Worm (Caenorhabditis elegans) whole organism, L1 larva: ENCODE measurements around the gene arrd-15.

ENCODE experiments used
- C16A3.4 ChIP-seq: fragments of 150-350 bp; optimal IDR thresholded peaks from 2 replicates; lab custom pipeline; 2014; ENCODE audit warnings: missing biosample characterization, missing genetic modification characterization
- aha-1 ChIP-seq: fragments of 150-350 bp; optimal IDR thresholded peaks from 2 replicates; lab custom pipeline; 2014; ENCODE audit warnings: missing biosample characterization, missing genetic modification characterization
- blmp-1 ChIP-seq: fragments of 150-350 bp; optimal IDR thresholded peaks from 2 replicates; lab custom pipeline; 2014; ENCODE audit warnings: missing biosample characterization, missing genetic modification characterization
- ceh-63 ChIP-seq: fragments of 200-800 bp; sonication (Bioruptor generic); optimal IDR thresholded peaks from 2 replicates; lab custom pipeline; 2018; ENCODE audit warnings: mild to moderate bottlenecking, missing genetic modification characterization, missing compliant biosample characterization
- ceh-8 ChIP-seq: fragments of 200-800 bp; sonication (Bioruptor generic); optimal IDR thresholded peaks from 2 replicates; lab custom pipeline; 2018; ENCODE audit warnings: mild to moderate bottlenecking, missing genetic modification characterization, moderate library complexity, missing compliant biosample characterization
- ceh-82 ChIP-seq, 3 experiments: fragments of 150-350 bp in 1 of 3; sonication (generic microtip) in 2 of 3; optimal IDR thresholded peaks; 2 replicates each; lab custom pipeline; 2014 to 2017; ENCODE audit warnings: missing biosample characterization in 3 of 3, missing genetic modification characterization in 3 of 3
- ces-1 ChIP-seq: fragments of 150-350 bp; optimal IDR thresholded peaks from 2 replicates; lab custom pipeline; 2014; ENCODE audit warnings: missing biosample characterization, missing genetic modification reagents, missing genetic modification characterization
- dpl-1 ChIP-seq, 3 experiments: fragments of 150-350 bp in 2 of 3; sonication (generic microtip) in 1 of 3; optimal IDR thresholded peaks; 2 replicates each; lab custom pipeline; 2014 to 2017; ENCODE audit warnings: missing biosample characterization in 3 of 3, missing genetic modification characterization in 3 of 3, missing genetic modification reagents in 3 of 3
- dsc-1 ChIP-seq: sonication (generic microtip); optimal IDR thresholded peaks from 2 replicates; lab custom pipeline; 2016; ENCODE audit warnings: mild to moderate bottlenecking, missing genetic modification characterization, missing compliant biosample characterization
- efl-1 ChIP-seq, 4 experiments: fragments of 150-350 bp; optimal IDR thresholded peaks in 3 of 4; peaks in 1 of 4; 1 replicate in 1 of 4; 2 replicates in 3 of 4; lab custom pipeline; 2014; ENCODE audit warnings: missing biosample characterization in 2 of 4, missing genetic modification characterization in 2 of 4, missing genetic modification reagents in 2 of 4
- elt-3 ChIP-seq, 6 experiments: fragments of 150-350 bp in 1 of 6; sonication (generic microtip); optimal IDR thresholded peaks; 2 replicates each; lab custom pipeline; 2017 to 2018; ENCODE audit warnings: missing biosample characterization in 6 of 6, missing genetic modification characterization in 6 of 6, inconsistent platforms in 1 of 6
- fkh-10 ChIP-seq: sonication (generic microtip); optimal IDR thresholded peaks from 2 replicates; lab custom pipeline; 2017; ENCODE audit warnings: missing biosample characterization, missing genetic modification reagents, missing genetic modification characterization
- fkh-8 ChIP-seq: sonication (generic microtip); optimal IDR thresholded peaks from 2 replicates; lab custom pipeline; 2016; ENCODE audit warnings: mild to moderate bottlenecking, missing genetic modification characterization, missing compliant biosample characterization
- hlh-17 ChIP-seq: fragments of 200-800 bp; sonication (Bioruptor generic); optimal IDR thresholded peaks from 2 replicates; lab custom pipeline; 2018; ENCODE audit warnings: missing genetic modification characterization, mild to moderate bottlenecking, missing compliant biosample characterization, moderate library complexity, borderline replicate concordance
- hlh-4 ChIP-seq: sonication (generic microtip); optimal IDR thresholded peaks from 2 replicates; lab custom pipeline; 2016; ENCODE audit warnings: mild to moderate bottlenecking, missing genetic modification characterization, missing compliant biosample characterization
- irx-1 ChIP-seq: sonication (generic microtip); optimal IDR thresholded peaks from 2 replicates; lab custom pipeline; 2016; ENCODE audit warnings: missing genetic modification characterization, missing compliant biosample characterization
- lin-14 ChIP-seq: fragments of 200-800 bp; sonication (Bioruptor generic); optimal IDR thresholded peaks from 2 replicates; lab custom pipeline; 2018; ENCODE audit warnings: mild to moderate bottlenecking, missing genetic modification characterization, moderate library complexity, missing compliant biosample characterization
- lin-35 ChIP-seq, 2 experiments: fragments of 150-350 bp; optimal IDR thresholded peaks; 2 replicates each; lab custom pipeline; 2014; ENCODE audit warnings: missing biosample characterization in 2 of 2, missing genetic modification characterization in 2 of 2, missing genetic modification reagents in 2 of 2
- lir-3 ChIP-seq: sonication (generic microtip); optimal IDR thresholded peaks from 2 replicates; lab custom pipeline; 2016; ENCODE audit warnings: mild to moderate bottlenecking, missing genetic modification characterization, moderate library complexity, missing compliant biosample characterization; ENCODE audit not compliant: poor library complexity
- lsy-2 ChIP-seq, 2 experiments: fragments of 150-350 bp; optimal IDR thresholded peaks; 2 replicates each; lab custom pipeline; 2014; ENCODE audit warnings: missing biosample characterization in 2 of 2, missing genetic modification characterization in 2 of 2
- mdl-1 ChIP-seq, 2 experiments: fragments of 150-350 bp; optimal IDR thresholded peaks; 2 replicates each; lab custom pipeline; 2014 to 2017; ENCODE audit warnings: missing biosample characterization in 2 of 2, missing genetic modification characterization in 2 of 2, inconsistent platforms in 1 of 2
- mep-1 ChIP-seq: fragments of 150-350 bp; optimal IDR thresholded peaks from 2 replicates; lab custom pipeline; 2014; ENCODE audit warnings: missing biosample characterization, missing genetic modification characterization
- nhr-19 ChIP-seq: fragments of 200-800 bp; sonication (Bioruptor generic); conservative IDR thresholded peaks from 2 replicates; pipeline ENCODE4 v1.3.6; 2022; ENCODE audit warnings: missing genetic modification characterization, missing compliant biosample characterization
- nhr-20 ChIP-seq: sonication (generic microtip); optimal IDR thresholded peaks from 2 replicates; lab custom pipeline; 2016; ENCODE audit warnings: mild to moderate bottlenecking, missing genetic modification characterization, missing compliant biosample characterization
- nhr-47 ChIP-seq: sonication (generic microtip); optimal IDR thresholded peaks from 2 replicates; lab custom pipeline; 2016; ENCODE audit warnings: mild to moderate bottlenecking, missing genetic modification characterization, moderate library complexity, missing compliant biosample characterization
- nhr-71 ChIP-seq: sonication (generic microtip); optimal IDR thresholded peaks from 2 replicates; lab custom pipeline; 2016; ENCODE audit warnings: mild to moderate bottlenecking, missing genetic modification characterization, moderate library complexity, missing compliant biosample characterization
- nhr-85 ChIP-seq: sonication (generic microtip); peaks from one replicate; lab custom pipeline; 2016; ENCODE audit warnings: missing genetic modification characterization, inconsistent platforms, missing compliant biosample characterization
- nhr-90 ChIP-seq: sonication (generic microtip); optimal IDR thresholded peaks from 2 replicates; lab custom pipeline; 2016; ENCODE audit warnings: mild to moderate bottlenecking, missing genetic modification characterization, missing compliant biosample characterization; ENCODE audit not compliant: poor library complexity
- pax-3 ChIP-seq: fragments of 200-800 bp; sonication (Bioruptor generic); optimal IDR thresholded peaks from 2 replicates; lab custom pipeline; 2018; ENCODE audit warnings: mild to moderate bottlenecking, missing genetic modification characterization, moderate library complexity, missing compliant biosample characterization
- rnt-1 ChIP-seq: sonication (generic microtip); optimal IDR thresholded peaks from 2 replicates; lab custom pipeline; 2016; ENCODE audit warnings: mild to moderate bottlenecking, missing genetic modification characterization, moderate library complexity, missing compliant biosample characterization
- skn-1 ChIP-seq: fragments of 150-350 bp; optimal IDR thresholded peaks from 2 replicates; lab custom pipeline; 2014; ENCODE audit warnings: missing biosample characterization, missing genetic modification characterization
- snu-23 ChIP-seq: sonication (generic microtip); optimal IDR thresholded peaks from 2 replicates; lab custom pipeline; 2016; ENCODE audit warnings: missing genetic modification characterization, missing compliant biosample characterization
- sox-4 ChIP-seq: sonication (generic microtip); optimal IDR thresholded peaks from 2 replicates; lab custom pipeline; 2016; ENCODE audit warnings: missing genetic modification characterization, missing compliant biosample characterization
- sup-37 ChIP-seq: fragments of 200-800 bp; sonication (Bioruptor generic); optimal IDR thresholded peaks from 2 replicates; lab custom pipeline; 2018; ENCODE audit warnings: mild to moderate bottlenecking, missing genetic modification characterization, missing compliant biosample characterization
- swsn-7 ChIP-seq: sonication (generic microtip); optimal IDR thresholded peaks from 2 replicates; lab custom pipeline; 2016; ENCODE audit warnings: missing genetic modification characterization, missing compliant biosample characterization
- tbx-2 ChIP-seq: sonication (generic microtip); optimal IDR thresholded peaks from 2 replicates; lab custom pipeline; 2016; ENCODE audit warnings: missing genetic modification characterization, missing compliant biosample characterization
- unc-62 ChIP-seq: fragments of 150-350 bp; optimal IDR thresholded peaks from 2 replicates; lab custom pipeline; 2014; ENCODE audit warnings: missing biosample characterization, missing genetic modification reagents, missing genetic modification characterization
- unc-86 ChIP-seq: sonication (generic microtip); optimal IDR thresholded peaks from 2 replicates; lab custom pipeline; 2016; ENCODE audit warnings: missing genetic modification characterization, missing compliant biosample characterization
- vab-15 ChIP-seq: sonication (generic microtip); optimal IDR thresholded peaks from 2 replicates; lab custom pipeline; 2017; ENCODE audit warnings: missing genotype, mild to moderate bottlenecking, missing genetic modification characterization, missing compliant biosample characterization
- xbp-1 ChIP-seq: sonication (generic microtip); optimal IDR thresholded peaks from 2 replicates; lab custom pipeline; 2016; ENCODE audit warnings: missing genetic modification characterization, missing compliant biosample characterization
- zip-4 ChIP-seq: fragments of 200-800 bp; sonication (Bioruptor generic); optimal IDR thresholded peaks from 2 replicates; lab custom pipeline; 2018; ENCODE audit warnings: mild to moderate bottlenecking, missing genetic modification characterization, moderate library complexity, missing compliant biosample characterization
- ztf-11 ChIP-seq, 2 experiments: sonication (generic microtip); optimal IDR thresholded peaks; 2 replicates each; lab custom pipeline; 2016 to 2017; ENCODE audit warnings: missing genetic modification characterization in 2 of 2, missing biosample characterization in 1 of 2, missing compliant biosample characterization in 1 of 2
- ztf-4 ChIP-seq: fragments of 150-350 bp; optimal IDR thresholded peaks from 2 replicates; lab custom pipeline; 2014; ENCODE audit warnings: missing biosample characterization, missing genetic modification characterization

The arrd-15 gene

ce11 chrIII:8981847-8982479, 52.1 kb downstream of the arrd-15 start, which contains the start of gene pde-2:
TSS of gene pde-2 (minus strand) at chrIII:8981897.
- no peak for TF ChIP-seq pax-3 (tag; lab: Kevin White, UChicago)
- TF ChIP-seq efl-1 (optimal IDR thresholded peaks at IDR 0.05; lab: Kevin White, UChicago), result peak; percentile 19 to 45
- no peak for TF ChIP-seq efl-1 (GFP tag; optimal IDR thresholded peaks at IDR 0.05 in 1 of 2; lab: Kevin White, UChicago)
- TF ChIP-seq swsn-7, result peak; percentile 51
- TF ChIP-seq unc-62 (GFP tag; lab: Kevin White, UChicago), result no peak
- TF ChIP-seq xbp-1 (tag; lab: Kevin White, UChicago), result peak; percentile 28
- peak; percentile 47 for TF ChIP-seq skn-1 (tag; lab: Kevin White, UChicago)
- no peak for TF ChIP-seq sox-4 (tag; lab: Kevin White, UChicago)
- TF ChIP-seq nhr-19 (GFP tag; lab: Robert Waterston, UW), result peak; percentile 35; the same call in 1 of the 2 replicates
- no peak for TF ChIP-seq irx-1 (tag; lab: Kevin White, UChicago)
- TF ChIP-seq nhr-47 (tag; lab: Kevin White, UChicago), result peak; percentile 58
- peak; percentile 89 for TF ChIP-seq lin-14 (GFP tag; lab: Kevin White, UChicago)
- no peak for TF ChIP-seq hlh-17 (GFP tag; lab: Kevin White, UChicago)
- TF ChIP-seq zip-4 (GFP tag; lab: Kevin White, UChicago), result no peak
- TF ChIP-seq ces-1 (GFP tag; lab: Kevin White, UChicago), result no peak
- peak; percentile 54 for TF ChIP-seq tbx-2
- peak in 2 of 3 experiments; percentile 34 to 37 for TF ChIP-seq ceh-82 (tag; optimal IDR thresholded peaks at IDR 0.05; lab: Kevin White, UChicago)
- TF ChIP-seq fkh-10, result peak; percentile 63
- no peak for TF ChIP-seq vab-15 (tag; lab: Kevin White, UChicago)
- TF ChIP-seq aha-1 (tag; lab: Kevin White, UChicago), result no peak
- no peak for TF ChIP-seq nhr-90 (tag; lab: Kevin White, UChicago)
- peak; percentile 18 to 37 (median 26) for TF ChIP-seq dpl-1 (GFP tag; optimal IDR thresholded peaks at IDR 0.05; lab: Kevin White, UChicago)
- TF ChIP-seq nhr-71 (tag; lab: Kevin White, UChicago), result peak; percentile 68
- TF ChIP-seq lsy-2 (tag; optimal IDR thresholded peaks at IDR 0.05; lab: Kevin White, UChicago), result peak; percentile 47 to 64
- TF ChIP-seq ztf-11 (tag; optimal IDR thresholded peaks at IDR 0.05; lab: Kevin White, UChicago), result no peak
- TF ChIP-seq hlh-4, result no peak
- peak; percentile 8 to 45 for TF ChIP-seq lin-35 (GFP tag; optimal IDR thresholded peaks at IDR 0.05; lab: Kevin White, UChicago)
- peak; percentile 5 for TF ChIP-seq unc-86 (tag; lab: Kevin White, UChicago)
- peak; percentile 78 for TF ChIP-seq mep-1 (tag; lab: Kevin White, UChicago)
- TF ChIP-seq fkh-8 (tag; lab: Kevin White, UChicago), result peak; percentile 18
- TF ChIP-seq ztf-4 (tag; lab: Kevin White, UChicago), result peak; percentile 33
- TF ChIP-seq sup-37 (GFP tag; lab: Kevin White, UChicago), result no peak
- peak; percentile 14 for TF ChIP-seq rnt-1 (tag; lab: Kevin White, UChicago)
- no peak for TF ChIP-seq ceh-8 (GFP tag; lab: Kevin White, UChicago)
- TF ChIP-seq blmp-1 (tag; lab: Kevin White, UChicago), result peak; percentile 78
- TF ChIP-seq elt-3 (tag; optimal IDR thresholded peaks at IDR 0.05; lab: Kevin White, UChicago), result no peak
- peak; percentile 78 for TF ChIP-seq nhr-85
- peak; percentile 14 for TF ChIP-seq C16A3.4 (tag; lab: Kevin White, UChicago)
- TF ChIP-seq nhr-20 (tag; lab: Kevin White, UChicago), result peak; percentile 28
- peak; percentile 60 for TF ChIP-seq snu-23 (GFP tag; lab: Kevin White, UChicago)
- peak; percentile 26 for TF ChIP-seq dsc-1
- TF ChIP-seq mdl-1 (tag; optimal IDR thresholded peaks at IDR 0.05; lab: Kevin White, UChicago), result peak in 1 of 2 experiments; percentile 32
- TF ChIP-seq ceh-63 (GFP tag; lab: Kevin White, UChicago), result no peak
- TF ChIP-seq lir-3 (tag; lab: Kevin White, UChicago), result peak; percentile 39
